Worm (Caenorhabditis elegans) whole organism, L1 larva: ENCODE data around the gene ZK682.7.
A peak's percentile ranks its signal among the peaks of the same experiment; 100 is the strongest.

Experiments
- ces-1 ChIP-seq: fragments of 150-350 bp; optimal IDR thresholded peaks from 2 replicates; lab custom pipeline; 2014; ENCODE audit warnings: missing biosample characterization, missing genetic modification reagents, missing genetic modification characterization
- efl-1 ChIP-seq, 4 experiments: fragments of 150-350 bp; optimal IDR thresholded peaks in 3 of 4; peaks in 1 of 4; 1 replicate in 1 of 4; 2 replicates in 3 of 4; lab custom pipeline; 2014; ENCODE audit warnings: missing biosample characterization in 2 of 4, missing genetic modification characterization in 2 of 4, missing genetic modification reagents in 2 of 4
- fkh-10 ChIP-seq: sonication (generic microtip); optimal IDR thresholded peaks from 2 replicates; lab custom pipeline; 2017; ENCODE audit warnings: missing biosample characterization, missing genetic modification reagents, missing genetic modification characterization
- lsy-2 ChIP-seq, 2 experiments: fragments of 150-350 bp; optimal IDR thresholded peaks; 2 replicates each; lab custom pipeline; 2014; ENCODE audit warnings: missing biosample characterization in 2 of 2, missing genetic modification characterization in 2 of 2
- mab-9 ChIP-seq: fragments of 200-800 bp; sonication (Bioruptor generic); IDR thresholded peaks from 2 replicates; pipeline ENCODE4 v1.3.6; 2022; ENCODE audit warnings: missing genetic modification reagents, missing genetic modification characterization, missing compliant biosample characterization
- mep-1 ChIP-seq: fragments of 150-350 bp; optimal IDR thresholded peaks from 2 replicates; lab custom pipeline; 2014; ENCODE audit warnings: missing biosample characterization, missing genetic modification characterization
- nhr-11 ChIP-seq: fragments of 150-350 bp; optimal IDR thresholded peaks from 2 replicates; lab custom pipeline; 2014; ENCODE audit warnings: missing biosample characterization, missing genetic modification characterization
- snpc-4 ChIP-seq: fragments of 150-350 bp; optimal IDR thresholded peaks from 2 replicates; lab custom pipeline; 2014; ENCODE audit warnings: missing biosample characterization, missing genetic modification characterization
- sptf-1 ChIP-seq: fragments of 150-350 bp; optimal IDR thresholded peaks from 2 replicates; lab custom pipeline; 2014; ENCODE audit warnings: missing biosample characterization, missing genetic modification characterization
- ztf-11 ChIP-seq, 2 experiments: sonication (generic microtip); optimal IDR thresholded peaks; 2 replicates each; lab custom pipeline; 2016 to 2017; ENCODE audit warnings: missing genetic modification characterization in 2 of 2, missing biosample characterization in 1 of 2, missing compliant biosample characterization in 1 of 2

DNA sequence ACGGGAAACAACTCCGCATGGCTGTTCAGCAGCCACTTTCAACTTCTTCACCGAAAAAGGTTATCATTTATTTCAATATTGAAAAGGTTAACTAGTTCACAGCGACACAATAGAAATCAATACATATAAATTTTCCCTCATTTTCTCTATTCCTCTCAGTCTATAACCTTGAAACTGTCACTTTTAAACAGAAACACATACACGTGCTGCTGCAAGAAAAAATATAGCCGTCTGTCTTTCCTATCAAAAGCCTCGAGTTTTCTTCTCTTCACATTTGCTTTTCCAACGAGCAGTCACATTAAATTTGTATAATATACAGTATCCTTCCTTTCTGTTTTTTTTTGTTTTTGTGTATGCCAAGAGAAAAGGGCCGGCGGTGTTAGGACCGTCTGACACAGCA is 32.2 kb upstream of the ZK682.7 start:
- TF ChIP-seq fkh-10 (GFP tag; lab: Kevin White, UChicago) (no peak), lsy-2 (tag; optimal IDR thresholded peaks at IDR 0.05; lab: Kevin White, UChicago) (no peak), mab-9 (GFP tag; lab: Robert Waterston, UW) (no peak), sptf-1 (no peak), snpc-4 (no peak), nhr-11 (tag; lab: Kevin White, UChicago) (no peak), ztf-11 (tag; optimal IDR thresholded peaks at IDR 0.05; lab: Kevin White, UChicago) (no peak), ces-1 (no peak), mep-1 (peak; percentile 39), efl-1 (optimal IDR thresholded peaks at IDR 0.05; lab: Kevin White, UChicago) (no peak), efl-1 (GFP tag; optimal IDR thresholded peaks at IDR 0.05 in 1 of 2; lab: Kevin White, UChicago) (no peak)
